Fruit fly (Drosophila melanogaster) whole organism, wandering third instar larva: ENCODE measurements around the gene CG12084.
A peak's percentile ranks its signal among the peaks of the same experiment; 100 is the strongest.

Experiments
- Abd-B ChIP-seq: fragments of >200 bp; optimal IDR thresholded peaks from 2 replicates; lab custom pipeline; 2017; ENCODE audit warnings: missing biosample characterization, missing genetic modification characterization
- CG32264 ChIP-seq: fragments of 200-800 bp; sonication (Bioruptor generic); optimal IDR thresholded peaks from 2 replicates; lab custom pipeline; 2016; ENCODE audit warnings: missing biosample characterization, missing genetic modification characterization
- CG9705 ChIP-seq: fragments of 200-800 bp; sonication (Bioruptor generic); optimal IDR thresholded peaks from 2 replicates; lab custom pipeline; 2018; ENCODE audit warnings: missing biosample characterization, mild to moderate bottlenecking, missing genetic modification characterization
- CrebA ChIP-seq: fragments of 200-800 bp; sonication (Bioruptor generic); optimal IDR thresholded peaks from 2 replicates; lab custom pipeline; 2016; ENCODE audit warnings: missing biosample characterization, mild to moderate bottlenecking, missing genetic modification characterization, borderline replicate concordance
- Dfd ChIP-seq: fragments of >200 bp; optimal IDR thresholded peaks from 2 replicates; lab custom pipeline; 2017; ENCODE audit warnings: missing biosample characterization, missing genetic modification characterization
- Dif ChIP-seq: fragments of 200-275, 200-300 bp; sonication (Bioruptor generic); optimal IDR thresholded peaks from 2 replicates; lab custom pipeline; 2018; ENCODE audit warnings: missing biosample characterization, missing genetic modification characterization; ENCODE audit not compliant: partially characterized antibody
- HLH106 ChIP-seq: fragments of 200-800 bp; optimal IDR thresholded peaks from 3 replicates; lab custom pipeline; 2019; ENCODE audit warnings: missing biosample characterization, mild to moderate bottlenecking, missing genetic modification characterization, moderate library complexity
- Hnf4 ChIP-seq: fragments of 200-800 bp; sonication (Bioruptor generic); optimal IDR thresholded peaks from 2 replicates; lab custom pipeline; 2016; ENCODE audit warnings: missing biosample characterization, mild to moderate bottlenecking, missing genetic modification characterization
- Hr78 ChIP-seq: fragments of >200 bp; optimal IDR thresholded peaks from 2 replicates; lab custom pipeline; 2017; ENCODE audit warnings: missing biosample characterization, missing genetic modification characterization
- Hr83 ChIP-seq: fragments of 200-300 bp; sonication (Bioruptor generic); optimal IDR thresholded peaks from 2 replicates; lab custom pipeline; 2016; ENCODE audit warnings: missing biosample characterization, mild to moderate bottlenecking, missing genetic modification characterization, moderate library complexity; ENCODE audit not compliant: poor library complexity, severe bottlenecking
- Mio ChIP-seq: sonication (Bioruptor generic); optimal IDR thresholded peaks from 2 replicates; lab custom pipeline; 2016; ENCODE audit warnings: missing biosample characterization, missing genetic modification characterization
- Myc ChIP-seq: fragments of >200 bp; optimal IDR thresholded peaks from 2 replicates; lab custom pipeline; 2017
- N ChIP-seq: fragments of >200 bp; optimal IDR thresholded peaks from 2 replicates; lab custom pipeline; 2018; ENCODE audit warnings: missing biosample characterization, missing external identifiers, missing genetic modification characterization
- OdsH ChIP-seq: fragments of 200-800 bp; sonication (Bioruptor generic); optimal IDR thresholded peaks from 2 replicates; lab custom pipeline; 2016; ENCODE audit warnings: missing biosample characterization, mild to moderate bottlenecking, missing genetic modification characterization
- Rel ChIP-seq, 2 experiments: fragments of 200-800 bp; sonication (Bioruptor generic) in 1 of 2; optimal IDR thresholded peaks; 2 replicates in 1 of 2; 3 replicates in 1 of 2; lab custom pipeline; 2016 to 2019; ENCODE audit warnings: mild to moderate bottlenecking in 2 of 2, missing biosample characterization in 2 of 2, missing genetic modification characterization in 2 of 2, moderate library complexity in 1 of 2
- Sp1 ChIP-seq: fragments of 200-800 bp; sonication (Bioruptor generic); optimal IDR thresholded peaks from 3 replicates; lab custom pipeline; 2019; ENCODE audit warnings: missing biosample characterization, mild to moderate bottlenecking, missing genetic modification characterization, moderate library complexity
- Vsx2 ChIP-seq: fragments of 200-300, 225-300 bp; sonication (Bioruptor generic); optimal IDR thresholded peaks from 2 replicates; lab custom pipeline; 2018; ENCODE audit warnings: missing biosample characterization, missing genetic modification characterization; ENCODE audit not compliant: partially characterized antibody
- br ChIP-seq: fragments of 200-800 bp; sonication (Bioruptor generic); optimal IDR thresholded peaks from 2 replicates; lab custom pipeline; 2016; ENCODE audit warnings: missing biosample characterization, missing genetic modification characterization
- brk ChIP-seq: fragments of 200-800 bp; sonication (Bioruptor generic); optimal IDR thresholded peaks from 2 replicates; lab custom pipeline; 2016; ENCODE audit warnings: missing biosample characterization, mild to moderate bottlenecking, missing genetic modification characterization
- dl ChIP-seq, 2 experiments: fragments of 175-275, 200-275 bp in 1 of 2; fragments of 200-275 bp in 1 of 2; sonication (Bioruptor generic); optimal IDR thresholded peaks; lab custom pipeline; 2018; ENCODE audit warnings: mild to moderate bottlenecking in 2 of 2, missing biosample characterization in 2 of 2, missing genetic modification characterization in 2 of 2, moderate library complexity in 2 of 2; ENCODE audit not compliant: partially characterized antibody in 2 of 2, insufficient read depth in 1 of 2
- dmrt93B ChIP-seq: fragments of 200-800 bp; sonication (Bioruptor generic); optimal IDR thresholded peaks from 2 replicates; lab custom pipeline; 2018; ENCODE audit warnings: missing biosample characterization, mild to moderate bottlenecking, missing genetic modification characterization
- dsf ChIP-seq: sonication (Bioruptor generic); optimal IDR thresholded peaks from 2 replicates; lab custom pipeline; 2016; ENCODE audit warnings: missing biosample characterization, missing genetic modification characterization, borderline replicate concordance
- ey ChIP-seq: fragments of 200-800 bp; sonication (Bioruptor generic); optimal IDR thresholded peaks from 2 replicates; lab custom pipeline; 2016; ENCODE audit warnings: missing biosample characterization, missing genetic modification characterization
- foxo ChIP-seq, 2 experiments: fragments of 200-800 bp; sonication (Bioruptor generic); optimal IDR thresholded peaks; 2 replicates in 1 of 2; 3 replicates in 1 of 2; lab custom pipeline; 2016 to 2017; ENCODE audit warnings: missing biosample characterization in 2 of 2, missing genetic modification characterization in 2 of 2
- fru ChIP-seq: fragments of 200-800 bp; sonication (Bioruptor generic); optimal IDR thresholded peaks from 3 replicates; lab custom pipeline; 2016; ENCODE audit warnings: missing biosample characterization, mild to moderate bottlenecking, missing genetic modification characterization
- h ChIP-seq: fragments of 200-800 bp; sonication (Bioruptor generic); optimal IDR thresholded peaks from 3 replicates; lab custom pipeline; 2016; ENCODE audit warnings: missing biosample characterization, mild to moderate bottlenecking, missing genetic modification characterization
- jim ChIP-seq: fragments of 175-275, 200-325 bp; sonication (Bioruptor generic); optimal IDR thresholded peaks from 2 replicates; lab custom pipeline; 2016; ENCODE audit warnings: missing biosample characterization, mild to moderate bottlenecking, missing genetic modification characterization
- lola ChIP-seq: fragments of >200 bp; optimal IDR thresholded peaks from 2 replicates; lab custom pipeline; 2017; ENCODE audit warnings: missing biosample characterization, missing genetic modification characterization
- pan ChIP-seq: fragments of >200 bp; optimal IDR thresholded peaks from 2 replicates; lab custom pipeline; 2017
- psq ChIP-seq: fragments of 200-800 bp; sonication (Bioruptor generic); optimal IDR thresholded peaks from 3 replicates; lab custom pipeline; 2017; ENCODE audit warnings: missing biosample characterization, mild to moderate bottlenecking, missing genetic modification characterization, moderate library complexity
- rgr ChIP-seq: fragments of 200-800 bp; sonication (Bioruptor generic); optimal IDR thresholded peaks from 3 replicates; lab custom pipeline; 2016; ENCODE audit warnings: missing biosample characterization, mild to moderate bottlenecking, missing genetic modification characterization
- sage ChIP-seq: fragments of 200-800 bp; sonication (Bioruptor generic); optimal IDR thresholded peaks from 2 replicates; lab custom pipeline; 2016; ENCODE audit warnings: missing biosample characterization, mild to moderate bottlenecking, missing genetic modification characterization
- sv ChIP-seq: fragments of 200-800 bp; sonication (Bioruptor generic); optimal IDR thresholded peaks from 3 replicates; lab custom pipeline; 2016; ENCODE audit warnings: missing biosample characterization, missing genetic modification characterization
- tai ChIP-seq: sonication (Bioruptor generic); optimal IDR thresholded peaks from 2 replicates; lab custom pipeline; 2016; ENCODE audit warnings: missing biosample characterization, missing genetic modification characterization
- usp ChIP-seq: fragments of >200 bp; optimal IDR thresholded peaks from 2 replicates; lab custom pipeline; 2017; ENCODE audit warnings: missing biosample characterization, missing genetic modification characterization

Gene CG12084

DNA sequence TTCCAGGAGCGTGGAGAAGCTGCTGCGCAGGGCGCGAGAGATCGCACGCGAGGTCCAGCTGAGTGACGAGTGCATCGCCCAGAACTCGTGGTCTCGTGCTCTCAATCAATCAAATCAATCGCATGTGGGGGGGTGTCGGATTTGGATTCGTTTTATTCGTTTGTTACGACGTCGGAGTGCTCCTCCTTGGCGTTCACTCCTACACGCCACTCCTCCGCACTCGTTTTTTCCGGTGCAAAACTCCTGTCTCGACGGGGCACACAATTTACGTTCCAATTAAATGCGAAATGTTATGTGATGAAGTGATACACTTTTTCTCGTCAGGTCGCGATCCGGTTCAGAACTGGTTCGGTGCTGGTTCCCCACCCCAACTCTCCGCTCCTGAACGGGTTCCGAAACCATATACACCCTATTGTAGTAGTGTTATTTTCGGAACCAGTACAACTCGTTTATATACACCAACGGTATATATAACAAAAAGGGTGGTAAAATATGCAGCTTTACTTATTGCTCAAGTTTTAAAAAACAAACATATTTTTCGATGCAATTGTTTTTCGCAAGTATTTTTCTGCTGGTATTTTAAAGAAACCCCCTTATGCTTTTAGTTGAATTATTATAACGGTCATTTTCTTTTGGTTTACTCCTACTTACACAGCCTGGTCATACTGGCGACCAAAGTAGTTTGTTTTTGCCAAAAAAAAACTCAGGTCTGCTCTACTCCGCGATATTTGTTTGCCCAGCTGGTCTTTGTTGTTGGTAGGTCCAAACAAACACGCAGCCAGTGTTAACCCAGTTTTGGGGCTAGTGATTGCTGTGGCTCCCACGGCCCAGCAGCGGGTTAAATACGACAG is 40.3 kb upstream of the CG12084 start, which contains the start of the genes CG12091 and pns:
Gene CG12091, minus strand, starts transcription at position 349 of the 851 bp plus-strand sequence.
Gene pns, plus strand, starts transcription at position 651 of the 851 bp plus-strand sequence.
- TF ChIP-seq Rel (GFP tag; optimal IDR thresholded peaks at IDR 0.05; lab: Kevin White, UChicago) (no peak), Rel (tag; optimal IDR thresholded peaks at IDR 0.05; lab: Kevin White, UChicago) (peak; percentile 63), CrebA (GFP tag; lab: Kevin White, UChicago) (no peak), ey (GFP tag; lab: Kevin White, UChicago) (peak; percentile 48), dl (GFP tag; optimal IDR thresholded peaks at IDR 0.05; lab: Kevin White, UChicago; ENCODE audit: insufficient read depth in 1 of 2, partially characterized antibody in 2 of 2) (no peak), Dif (no peak), HLH106 (tag; lab: Kevin White, UChicago) (peak; percentile 65), br (peak; percentile 66), Hr78 (GFP tag; lab: Kevin White, UChicago) (no peak), CG32264 (peak; percentile 23), brk (GFP tag; lab: Kevin White, UChicago) (no peak), OdsH (GFP tag; lab: Kevin White, UChicago) (peak; percentile 42), Vsx2 (no peak), sv (GFP tag; lab: Kevin White, UChicago) (peak; percentile 46), pan (lab: Kevin White, UChicago) (no peak), dmrt93B (no peak), rgr (GFP tag; lab: Kevin White, UChicago) (peak; percentile 48), Hnf4 (GFP tag; lab: Kevin White, UChicago) (no peak), tai (GFP tag; lab: Kevin White, UChicago) (no peak), fru (peak; percentile 60), psq (peak; percentile 55), jim (GFP tag; lab: Kevin White, UChicago) (no peak), Sp1 (GFP tag; lab: Kevin White, UChicago) (peak; percentile 64), Myc (lab: Kevin White, UChicago) (no peak), Mio (GFP tag; lab: Kevin White, UChicago) (no peak), lola (GFP tag; lab: Kevin White, UChicago) (no peak), Hr83 (peak; percentile 60), sage (GFP tag; lab: Kevin White, UChicago) (no peak), CG9705 (peak; percentile 67), foxo (GFP tag; optimal IDR thresholded peaks at IDR 0.05; lab: Kevin White, UChicago) (peak in 1 of 2 experiments; percentile 66), Abd-B (GFP tag; lab: Kevin White, UChicago) (no peak), h (GFP tag; lab: Kevin White, UChicago) (peak; percentile 80), usp (no peak), N (no peak)

DNA sequence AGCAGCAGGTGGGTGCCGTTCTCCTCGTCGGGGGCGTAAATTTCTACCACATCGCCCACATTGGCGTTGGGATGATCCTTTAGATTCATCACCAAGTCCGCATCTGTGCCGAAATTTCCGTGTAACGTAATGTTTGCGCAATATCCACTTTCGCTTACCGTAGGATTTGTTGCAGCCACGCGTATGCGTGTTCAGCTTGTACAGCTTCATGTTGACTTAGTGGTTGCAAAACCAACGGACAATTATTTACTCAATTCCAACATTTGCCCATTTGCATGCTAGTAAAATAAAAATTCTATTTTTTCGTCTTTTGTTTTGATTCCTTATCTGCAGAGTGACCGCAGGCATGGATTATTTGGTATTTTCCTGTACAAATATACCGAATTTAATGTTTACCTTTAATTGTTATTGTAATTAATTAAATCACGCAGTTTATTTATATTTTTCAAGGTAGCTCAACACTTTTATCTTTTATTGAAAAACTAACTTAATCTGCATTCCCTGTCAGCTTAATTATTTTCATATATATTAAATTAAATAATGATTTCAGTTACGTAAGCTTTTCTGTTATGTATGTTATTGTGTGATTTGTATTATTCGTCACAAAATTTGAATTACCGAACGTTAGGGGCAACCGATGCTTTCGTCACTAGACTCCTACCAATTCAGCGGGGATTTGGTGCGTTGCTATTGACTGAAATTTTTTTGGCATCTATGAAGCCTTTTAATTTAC is 37.4 kb upstream of the CG12084 start, which contains the start of gene Iml1:
Gene Iml1, minus strand, starts transcription at position 336 of the 733 bp plus-strand sequence.
- TF ChIP-seq ey (GFP tag; lab: Kevin White, UChicago) (no peak), OdsH (GFP tag; lab: Kevin White, UChicago) (peak; percentile 5), dsf (GFP tag; lab: Kevin White, UChicago) (no peak), Hr83 (no peak), HLH106 (tag; lab: Kevin White, UChicago) (peak; percentile 49), psq (peak; percentile 88)
- TF ChIP-seq, all 38 proteins: peak for 3

DNA sequence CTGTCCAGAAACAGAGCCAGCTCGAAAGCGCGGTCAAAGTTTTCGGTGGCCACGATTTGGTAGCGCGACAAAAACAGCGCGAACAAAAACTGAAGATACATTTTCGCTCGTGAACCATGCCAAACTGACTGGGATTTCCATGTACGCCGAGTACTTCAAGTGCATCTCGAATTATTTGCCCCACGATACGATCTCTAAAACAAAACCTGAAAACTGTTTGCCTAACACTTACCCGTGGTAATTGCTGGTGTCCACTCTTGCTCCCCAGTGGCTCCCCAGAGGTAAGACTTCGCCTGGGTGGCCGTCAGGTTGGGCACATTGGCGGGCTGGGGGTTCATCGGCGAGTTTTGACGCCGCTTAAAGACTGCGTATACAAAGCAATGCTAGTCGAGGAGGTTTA is 34.7 kb upstream of the CG12084 start, which contains the start of gene Ir62a:
Gene Ir62a, minus strand, starts transcription at position 101 of the 400 bp plus-strand sequence.
- TF ChIP-seq Dfd (GFP tag; lab: Kevin White, UChicago) (no peak), fru (no peak), HLH106 (tag; lab: Kevin White, UChicago) (no peak), rgr (GFP tag; lab: Kevin White, UChicago) (no peak), h (GFP tag; lab: Kevin White, UChicago) (no peak), tai (GFP tag; lab: Kevin White, UChicago) (no peak), br (no peak), dsf (GFP tag; lab: Kevin White, UChicago) (no peak)
- TF ChIP-seq, all 38 proteins: peak for 0
